Worm (Caenorhabditis elegans) whole organism, L3 larva: ENCODE results near the gene fbxb-75.

Source experiments
- ZK546.5 ChIP-seq: sonication (generic microtip); optimal IDR thresholded peaks from 2 replicates; lab custom pipeline; 2017; ENCODE audit warnings: missing biosample characterization, missing genetic modification characterization
- aly-2 ChIP-seq: fragments of 150-350 bp; optimal IDR thresholded peaks from 2 replicates; lab custom pipeline; 2014; ENCODE audit warnings: missing biosample characterization, missing genetic modification characterization
- ama-1 ChIP-seq: fragments of 150-350 bp; optimal IDR thresholded peaks from 2 replicates; lab custom pipeline; 2018
- ceh-16 ChIP-seq: sonication (generic microtip); optimal IDR thresholded peaks from 2 replicates; lab custom pipeline; 2017; ENCODE audit warnings: missing biosample characterization, missing genetic modification characterization
- ceh-82 ChIP-seq: fragments of 150-350 bp; optimal IDR thresholded peaks from 2 replicates; lab custom pipeline; 2014; ENCODE audit warnings: missing biosample characterization, missing genetic modification characterization
- ceh-9 ChIP-seq: sonication (generic microtip); optimal IDR thresholded peaks from 2 replicates; lab custom pipeline; 2018; ENCODE audit warnings: missing biosample characterization, missing genetic modification characterization
- daf-12 ChIP-seq: fragments of 150-350 bp; optimal IDR thresholded peaks from 2 replicates; lab custom pipeline; 2014; ENCODE audit warnings: missing biosample characterization, missing genetic modification reagents, missing genetic modification characterization
- egl-27 ChIP-seq: sonication (generic microtip); optimal IDR thresholded peaks from 4 replicates; lab custom pipeline; 2017; ENCODE audit warnings: missing biosample characterization, missing genetic modification reagents, missing genetic modification characterization
- egl-5 ChIP-seq: fragments of 150-350 bp; optimal IDR thresholded peaks from 2 replicates; lab custom pipeline; 2017; ENCODE audit warnings: missing biosample characterization, missing genetic modification reagents, missing genetic modification characterization, inconsistent platforms
- elt-1 ChIP-seq: fragments of 150-350 bp; optimal IDR thresholded peaks from 2 replicates; lab custom pipeline; 2014; ENCODE audit warnings: missing biosample characterization, missing genetic modification characterization
- elt-2 ChIP-seq: sonication (generic microtip); optimal IDR thresholded peaks from 2 replicates; lab custom pipeline; 2016; ENCODE audit warnings: missing genetic modification reagents, mild to moderate bottlenecking, missing genetic modification characterization, missing compliant biosample characterization
- elt-3 ChIP-seq, 3 experiments: fragments of 150-350 bp in 1 of 3; sonication (generic microtip) in 2 of 3; optimal IDR thresholded peaks; 2 replicates in 2 of 3; 4 replicates in 1 of 3; lab custom pipeline; 2014 to 2017; ENCODE audit warnings: missing biosample characterization in 3 of 3, missing genetic modification characterization in 3 of 3
- eor-1 ChIP-seq, 2 experiments: fragments of 150-350 bp; optimal IDR thresholded peaks; 2 replicates each; lab custom pipeline; 2014 to 2018; ENCODE audit warnings: missing biosample characterization in 2 of 2, missing genetic modification characterization in 2 of 2
- fkh-10 ChIP-seq: sonication (generic microtip); optimal IDR thresholded peaks from 2 replicates; lab custom pipeline; 2017; ENCODE audit warnings: missing biosample characterization, missing genetic modification reagents, missing genetic modification characterization
- fos-1 ChIP-seq: fragments of 150-350 bp; optimal IDR thresholded peaks from 2 replicates; lab custom pipeline; 2014; ENCODE audit warnings: missing biosample characterization, missing genetic modification characterization
- jun-1 ChIP-seq: fragments of 150-350 bp; optimal IDR thresholded peaks from 2 replicates; lab custom pipeline; 2014; ENCODE audit warnings: missing biosample characterization, missing genetic modification reagents, missing genetic modification characterization
- lin-15B ChIP-seq: fragments of 150-350 bp; optimal IDR thresholded peaks from 2 replicates; lab custom pipeline; 2014; ENCODE audit warnings: missing biosample characterization, missing genetic modification characterization
- lin-39 ChIP-seq: fragments of 150-350 bp; optimal IDR thresholded peaks from 2 replicates; lab custom pipeline; 2018; ENCODE audit warnings: missing biosample characterization, missing genetic modification reagents, missing genetic modification characterization
- lsy-12 ChIP-seq: sonication (generic microtip); optimal IDR thresholded peaks from 2 replicates; lab custom pipeline; 2016; ENCODE audit warnings: mild to moderate bottlenecking, missing genetic modification characterization, missing compliant biosample characterization
- nfya-1 ChIP-seq: sonication (generic microtip); optimal IDR thresholded peaks from 2 replicates; lab custom pipeline; 2017; ENCODE audit warnings: missing genetic modification characterization, mild to moderate bottlenecking, missing compliant biosample characterization, antibody characterized with exemption, moderate library complexity; ENCODE audit not compliant: insufficient read depth
- nhr-12 ChIP-seq: fragments of 150-350 bp; optimal IDR thresholded peaks from 2 replicates; lab custom pipeline; 2014; ENCODE audit warnings: missing biosample characterization, missing genetic modification characterization
- nhr-23 ChIP-seq: fragments of 150-350 bp; optimal IDR thresholded peaks from 2 replicates; lab custom pipeline; 2014; ENCODE audit warnings: missing biosample characterization, missing genetic modification reagents, missing genetic modification characterization
- nhr-237 ChIP-seq: fragments of 150-350 bp; optimal IDR thresholded peaks from 2 replicates; lab custom pipeline; 2014; ENCODE audit warnings: missing biosample characterization, missing genetic modification characterization
- nhr-43 ChIP-seq: sonication (generic microtip); optimal IDR thresholded peaks from 2 replicates; lab custom pipeline; 2016; ENCODE audit warnings: mild to moderate bottlenecking, missing genetic modification characterization, missing compliant biosample characterization; ENCODE audit not compliant: poor library complexity, severe bottlenecking
- nhr-67 ChIP-seq: fragments of 150-350 bp; optimal IDR thresholded peaks from 2 replicates; lab custom pipeline; 2014; ENCODE audit warnings: missing biosample characterization, missing genetic modification characterization
- nhr-76 ChIP-seq: fragments of 150-350 bp; sonication (generic microtip); optimal IDR thresholded peaks from 5 replicates; lab custom pipeline; 2014; ENCODE audit warnings: missing biosample characterization, missing genetic modification characterization
- pha-4 ChIP-seq: fragments of 150-350 bp; optimal IDR thresholded peaks from 2 replicates; lab custom pipeline; 2014; ENCODE audit warnings: missing biosample characterization, missing genetic modification reagents, missing genetic modification characterization
- pqm-1 ChIP-seq: fragments of 150-350 bp; optimal IDR thresholded peaks from 2 replicates; lab custom pipeline; 2017; ENCODE audit warnings: missing biosample characterization, missing genetic modification characterization, inconsistent platforms
- sea-2 ChIP-seq: fragments of 150-350 bp; sonication (generic microtip); optimal IDR thresholded peaks from 4 replicates; lab custom pipeline; 2014; ENCODE audit warnings: missing biosample characterization, missing genetic modification reagents, missing genetic modification characterization
- skn-1 ChIP-seq: fragments of 150-350 bp; optimal IDR thresholded peaks from 2 replicates; lab custom pipeline; 2014; ENCODE audit warnings: missing biosample characterization, missing genetic modification characterization
- snpc-4 ChIP-seq: fragments of 150-350 bp; optimal IDR thresholded peaks from 2 replicates; lab custom pipeline; 2014; ENCODE audit warnings: missing biosample characterization, missing genetic modification characterization
- tbx-2 ChIP-seq: sonication (generic microtip); optimal IDR thresholded peaks from 2 replicates; lab custom pipeline; 2016; ENCODE audit warnings: mild to moderate bottlenecking, missing genetic modification characterization, missing compliant biosample characterization
- unc-39 ChIP-seq: sonication (generic microtip); optimal IDR thresholded peaks from 4 replicates; lab custom pipeline; 2017; ENCODE audit warnings: missing biosample characterization, missing genetic modification characterization
- unc-62 ChIP-seq: fragments of 150-350 bp; sonication (generic microtip); optimal IDR thresholded peaks from 4 replicates; lab custom pipeline; 2014; ENCODE audit warnings: missing biosample characterization, missing genetic modification reagents, missing genetic modification characterization
- ztf-11 ChIP-seq: fragments of 150-350 bp; optimal IDR thresholded peaks from 2 replicates; lab custom pipeline; 2014; ENCODE audit warnings: missing biosample characterization, missing genetic modification characterization
- ztf-4 ChIP-seq: fragments of 150-350 bp; optimal IDR thresholded peaks from 2 replicates; lab custom pipeline; 2014; ENCODE audit warnings: missing biosample characterization, missing genetic modification characterization

The fbxb-75 gene

DNA sequence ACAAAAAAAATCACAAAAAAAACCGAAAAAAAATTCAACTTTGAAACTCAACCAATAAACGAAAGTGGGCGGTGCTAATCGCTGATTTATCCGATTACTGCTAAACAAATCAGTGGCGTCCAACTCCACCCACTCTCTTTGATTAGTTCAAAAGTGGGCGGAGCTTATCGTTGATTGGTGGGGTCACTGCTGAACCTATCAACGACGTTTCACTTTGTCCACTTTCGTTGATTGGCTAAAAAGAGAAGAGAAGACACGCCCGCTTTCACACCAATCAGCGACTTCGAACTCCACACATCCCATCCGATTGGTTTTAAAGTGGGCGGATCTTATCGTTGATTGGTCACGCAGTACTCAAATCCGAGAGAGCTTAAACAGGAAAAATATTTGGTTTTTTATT is 17.1 kb downstream of the fbxb-75 start:
- TF ChIP-seq lin-39 (tag; lab: Kevin White, UChicago) (no peak), ceh-82 (no peak), nfya-1 (tag; lab: Kevin White, UChicago) (peak; percentile 93), lin-15B (tag; lab: Kevin White, UChicago) (peak; percentile 3), unc-62 (no peak), fos-1 (tag; lab: Kevin White, UChicago) (no peak)
- TF ChIP-seq, all 47 proteins: peak for 2

DNA sequence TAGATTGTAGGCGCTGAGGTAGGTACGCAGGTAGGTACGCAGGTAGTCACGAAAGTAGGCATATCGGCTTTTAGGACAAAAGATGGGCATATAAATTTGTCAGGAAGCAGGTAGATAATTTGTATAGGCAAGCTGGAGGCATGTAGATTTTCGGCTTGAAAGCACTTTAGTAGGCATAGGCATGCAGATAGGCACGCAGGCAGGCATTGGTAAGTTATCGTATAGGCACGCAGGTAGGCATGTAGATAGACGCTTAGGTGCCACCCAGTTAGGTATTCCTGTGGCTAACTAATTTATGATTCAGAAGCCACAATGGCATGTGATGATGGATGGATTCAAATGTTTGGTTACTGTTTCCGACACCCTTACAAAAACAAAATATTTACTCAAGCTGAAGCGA is 18.0 kb downstream of the fbxb-75 start:
- no peak for TF ChIP-seq snpc-4 (tag; lab: Kevin White, UChicago)
- no peak for TF ChIP-seq egl-27 (tag; lab: Kevin White, UChicago)
- TF ChIP-seq ZK546.5 (tag; lab: Kevin White, UChicago): no peak
- no peak for TF ChIP-seq pha-4 (tag; lab: Kevin White, UChicago)
- TF ChIP-seq nhr-43: no peak
- no peak for TF ChIP-seq ztf-11 (tag; lab: Kevin White, UChicago)
- TF ChIP-seq fkh-10: no peak
- no peak for TF ChIP-seq egl-5
- no peak for TF ChIP-seq nhr-12 (tag; lab: Kevin White, UChicago)
- TF ChIP-seq, all 47 proteins: peak for 0

DNA sequence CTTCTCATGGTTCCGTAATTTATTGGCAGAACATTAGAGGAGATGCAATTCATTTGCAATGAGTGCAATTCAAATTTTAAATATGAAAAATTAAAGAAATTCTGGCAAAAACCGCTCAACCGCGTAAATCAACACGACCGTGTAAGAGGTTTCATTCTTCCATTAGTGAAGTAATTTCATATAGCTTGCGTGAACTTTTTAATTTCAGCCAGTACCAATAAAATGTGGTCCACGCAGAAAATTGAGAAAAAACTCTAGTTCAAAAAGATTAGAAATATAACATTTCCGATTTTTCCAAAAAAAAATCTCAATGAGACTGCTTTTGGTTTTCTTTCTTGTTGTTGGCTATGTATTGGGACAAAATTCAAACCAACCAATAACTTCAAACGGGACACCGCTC is 18.9 kb downstream of the fbxb-75 start, which contains the start of gene clec-175:
clec-175 (plus strand) TSS at position 301 of the 400 bp plus-strand sequence.
- TF ChIP-seq ztf-4 (tag; lab: Kevin White, UChicago) (no peak), nhr-43 (no peak), daf-12 (tag; lab: Kevin White, UChicago) (no peak), nhr-23 (no peak)

DNA sequence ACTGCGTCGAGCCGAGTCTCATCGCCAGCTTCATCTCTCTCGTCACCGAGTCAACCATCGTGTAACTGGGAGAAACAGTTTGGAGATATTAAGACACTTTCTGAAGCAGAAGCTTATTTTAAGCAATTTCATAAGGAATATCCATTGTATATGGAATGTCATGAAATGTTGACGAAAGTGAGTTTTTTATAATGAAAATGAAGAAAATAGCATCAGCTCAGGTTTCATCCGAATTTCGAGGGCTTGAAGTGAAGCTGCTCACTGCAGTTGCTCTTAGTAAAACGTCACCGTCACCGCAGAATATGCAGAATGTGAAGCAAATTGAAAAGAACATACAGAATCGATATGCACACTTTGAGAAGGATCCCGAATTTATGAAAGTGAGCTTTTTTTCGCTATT is 27.9 kb downstream of the fbxb-75 start:
- TF ChIP-seq unc-62 (no peak), pqm-1 (no peak), ceh-9 (tag; lab: Kevin White, UChicago) (no peak), pha-4 (tag; lab: Kevin White, UChicago) (no peak), nhr-76 (no peak), daf-12 (tag; lab: Kevin White, UChicago) (no peak), elt-3 (tag; optimal IDR thresholded peaks at IDR 0.05; lab: Kevin White, UChicago) (no peak), sea-2 (GFP tag; lab: Kevin White, UChicago) (no peak), nhr-67 (tag; lab: Kevin White, UChicago) (no peak), ceh-16 (tag; lab: Kevin White, UChicago) (no peak), fkh-10 (no peak), lsy-12 (no peak), unc-39 (tag; lab: Kevin White, UChicago) (no peak), skn-1 (tag; lab: Kevin White, UChicago) (no peak), aly-2 (tag; lab: Kevin White, UChicago) (no peak), elt-1 (no peak)

DNA sequence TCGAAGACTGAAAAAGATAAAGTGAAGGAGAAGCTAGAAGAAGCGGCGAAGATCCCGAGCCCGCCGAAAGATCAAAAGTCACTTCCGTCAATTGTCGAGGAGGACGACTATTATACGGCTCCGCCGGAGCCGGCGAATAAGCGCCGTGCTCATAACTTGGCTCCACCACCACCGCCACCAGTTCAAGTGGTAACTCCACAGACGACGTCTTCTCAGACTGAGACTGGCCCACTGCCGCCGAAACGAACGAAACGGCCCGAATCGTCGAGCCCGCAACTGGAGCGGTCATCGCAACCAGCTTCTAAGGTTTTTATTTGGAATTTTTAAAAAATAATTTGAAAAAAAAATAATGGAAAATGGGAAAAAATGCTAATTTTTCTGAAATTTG is 29.0 kb downstream of the fbxb-75 start:
- no peak for TF ChIP-seq pha-4 (tag; lab: Kevin White, UChicago)
- no peak for TF ChIP-seq nhr-237 (tag; lab: Kevin White, UChicago)
- TF ChIP-seq ama-1 (lab: Kevin White, UChicago): no peak
- no peak for TF ChIP-seq nhr-67 (tag; lab: Kevin White, UChicago)
- TF ChIP-seq nhr-12 (tag; lab: Kevin White, UChicago): no peak

DNA sequence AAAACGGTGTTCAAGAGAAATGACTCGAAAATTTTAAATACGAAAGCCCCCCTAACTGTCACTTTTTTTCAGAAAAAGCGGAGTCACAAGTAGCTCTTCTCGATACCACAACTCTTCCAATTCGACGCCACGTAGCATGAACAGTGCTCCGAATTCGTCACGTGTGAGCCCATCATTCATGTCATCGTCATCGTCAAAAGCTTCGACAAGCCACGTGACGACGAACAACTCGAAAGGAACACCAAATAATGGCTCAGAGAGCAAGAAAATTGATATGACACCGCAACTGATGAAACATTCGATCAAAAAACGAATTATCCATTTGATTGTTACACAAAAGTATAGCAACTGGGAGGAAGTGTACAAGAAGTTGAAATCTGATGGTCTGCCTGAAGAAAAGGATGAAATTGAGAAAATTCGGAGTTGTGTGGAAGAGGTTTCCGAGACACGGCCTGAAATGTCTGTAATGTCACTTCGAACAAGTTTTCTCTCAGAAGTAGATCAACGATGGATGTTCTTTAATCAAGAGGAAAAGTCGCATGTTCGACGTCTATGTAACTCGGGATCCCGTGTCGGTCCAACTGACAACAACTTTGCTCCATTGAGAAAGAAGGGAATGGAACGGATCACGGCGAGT is 29.5 kb downstream of the fbxb-75 start:
- TF ChIP-seq elt-2 (tag; lab: Kevin White, UChicago) (no peak), snpc-4 (tag; lab: Kevin White, UChicago) (no peak), jun-1 (tag; lab: Kevin White, UChicago) (no peak), ztf-11 (tag; lab: Kevin White, UChicago) (no peak), tbx-2 (tag; lab: Kevin White, UChicago) (no peak), fkh-10 (no peak), aly-2 (tag; lab: Kevin White, UChicago) (no peak), eor-1 (tag; optimal IDR thresholded peaks at IDR 0.05; lab: Kevin White, UChicago) (no peak), ceh-9 (tag; lab: Kevin White, UChicago) (no peak), pha-4 (tag; lab: Kevin White, UChicago) (no peak), nhr-76 (no peak), ztf-4 (tag; lab: Kevin White, UChicago) (no peak), unc-62 (no peak), pqm-1 (no peak), lsy-12 (no peak), ZK546.5 (tag; lab: Kevin White, UChicago) (no peak), egl-5 (no peak)
